Worm (Caenorhabditis elegans) whole organism, L4/young adult: ENCODE data around the gene Y43F8C.5.

ENCODE experiments used
- W03F9.2 ChIP-seq: fragments of 150-350 bp; optimal IDR thresholded peaks from 2 replicates; lab custom pipeline; 2014; ENCODE audit warnings: missing biosample characterization, missing genetic modification characterization
- dao-5 ChIP-seq: sonication (generic microtip); optimal IDR thresholded peaks from 2 replicates; lab custom pipeline; 2016; ENCODE audit warnings: missing genotype, missing genetic modification characterization, moderate library complexity, missing compliant biosample characterization
- him-1 ChIP-seq: sonication (generic microtip); optimal IDR thresholded peaks from 2 replicates; lab custom pipeline; 2016; ENCODE audit warnings: missing genotype, missing genetic modification reagents, missing genetic modification characterization, missing compliant biosample characterization

DNA sequence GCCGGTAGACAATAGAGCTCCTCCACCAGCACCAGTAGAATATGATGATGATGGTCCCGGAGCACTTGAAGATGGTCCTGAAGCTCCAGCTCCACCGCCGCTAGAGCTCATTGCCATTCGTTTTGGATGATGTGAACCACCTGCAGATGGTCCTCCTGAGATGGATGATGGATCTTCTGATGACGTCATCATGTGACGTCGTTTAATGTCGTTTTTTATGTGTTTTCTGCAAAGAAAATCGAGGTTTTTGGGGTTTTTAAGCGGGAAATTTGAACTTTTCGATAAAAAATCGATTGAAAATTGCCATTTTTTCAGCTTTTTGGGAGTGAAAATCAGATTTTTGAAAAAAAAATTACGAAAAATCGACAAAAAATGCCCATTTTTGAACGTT is 3.7 kb upstream of the Y43F8C.5 start:
- no peak for TF ChIP-seq him-1 (tag; lab: Kevin White, UChicago)
- no peak for TF ChIP-seq dao-5 (tag; lab: Kevin White, UChicago)
- TF ChIP-seq W03F9.2: no peak
